Worm (Caenorhabditis elegans): ENCODE measurements around the gene F44E7.7.

- TF ChIP-seq ceh-82 (tag; optimal IDR thresholded peaks at IDR 0.05) (no peak), mdl-1 (tag; optimal IDR thresholded peaks at IDR 0.05) (no peak), Y75B8A.6 (GFP tag; IDR thresholded peaks at IDR 0.05) (no peak), fkh-10 (GFP tag; optimal IDR thresholded peaks at IDR 0.05) (no peak)
These were observed 45.8 kb downstream of the F44E7.7 start for ce11 chrV:5739438-5739837.

Measured in whole organism, L4 larva.